Fruit fly (Drosophila melanogaster): Measurements from ENCODE around the gene Peritrophin-15a.

dm6 chr2L:8394840-8395239 lies 1.1 kb downstream of the Peritrophin-15a start, which contains the start of gene Peritrophin-15b:
- no peak for TF ChIP-seq svp (GFP tag)
- no peak for TF ChIP-seq fd85E (GFP tag; optimal IDR thresholded peaks at IDR 0.05)
- TF ChIP-seq Hr4 (GFP tag; optimal IDR thresholded peaks at IDR 0.05), result no peak
- TF ChIP-seq CG3032 (tag; optimal IDR thresholded peaks at IDR 0.05), result no peak
- no peak for TF ChIP-seq Blimp-1 (GFP tag; optimal IDR thresholded peaks at IDR 0.05)

All from whole organism, prepupa.